Worm (Caenorhabditis elegans): ENCODE data around the gene C14B1.2.

DNA sequence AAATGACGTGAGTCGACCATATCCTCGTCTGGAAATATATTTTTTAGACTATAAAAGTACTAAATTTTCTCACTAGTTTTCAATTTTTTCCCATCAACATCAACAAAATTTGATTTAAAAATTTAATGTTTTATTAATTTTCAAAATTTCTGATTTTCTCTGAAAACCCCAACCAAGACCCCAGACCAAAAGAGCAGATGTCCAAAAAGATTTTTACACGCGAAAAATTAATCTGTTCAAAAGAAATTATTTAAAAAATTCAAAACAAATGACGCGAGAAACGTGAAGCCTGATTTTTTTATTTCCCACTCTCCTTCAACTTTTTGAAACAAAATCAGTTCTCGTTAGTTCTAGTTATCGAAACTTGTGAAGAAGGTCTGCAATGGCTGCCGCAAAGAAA is 28.4 kb downstream of the C14B1.2 start, which contains the start of gene F34D10.8:
- TF ChIP-seq cebp-1 (GFP tag; IDR thresholded peaks at IDR 0.05) (no peak), cebp-1 (tag; optimal IDR thresholded peaks at IDR 0.05) (no peak), unc-130 (GFP tag; optimal IDR thresholded peaks at IDR 0.05) (no peak), snpc-4 (GFP tag; optimal IDR thresholded peaks at IDR 0.05) (no peak), snpc-4 (tag; optimal IDR thresholded peaks at IDR 0.05) (no peak), ets-4 (GFP tag; optimal IDR thresholded peaks at IDR 0.05) (no peak), athp-1 (tag; optimal IDR thresholded peaks at IDR 0.05) (no peak), T26A5.8 (tag; optimal IDR thresholded peaks at IDR 0.05) (no peak), pha-4 (tag; optimal IDR thresholded peaks at IDR 0.05) (no peak)

All from whole organism, young adult.